Worm (Caenorhabditis elegans): ENCODE results near the gene Y39E4B.13.

- no peak for TF ChIP-seq sptf-1 (tag; optimal IDR thresholded peaks at IDR 0.05)
- TF ChIP-seq nhr-28 (tag; optimal IDR thresholded peaks at IDR 0.05) = no peak
- TF ChIP-seq unc-39 (tag; optimal IDR thresholded peaks at IDR 0.05) = no peak
- TF ChIP-seq zip-8 (tag; optimal IDR thresholded peaks at IDR 0.05) = no peak
- TF ChIP-seq unc-62 (GFP tag; optimal IDR thresholded peaks at IDR 0.05) = no peak
These were observed 40.3 kb downstream of the Y39E4B.13 start for ce11 chrIII:13131220-13131619.
